Fruit fly (Drosophila melanogaster): Measurements from ENCODE around the gene pelo.

Gene pelo

DNA sequence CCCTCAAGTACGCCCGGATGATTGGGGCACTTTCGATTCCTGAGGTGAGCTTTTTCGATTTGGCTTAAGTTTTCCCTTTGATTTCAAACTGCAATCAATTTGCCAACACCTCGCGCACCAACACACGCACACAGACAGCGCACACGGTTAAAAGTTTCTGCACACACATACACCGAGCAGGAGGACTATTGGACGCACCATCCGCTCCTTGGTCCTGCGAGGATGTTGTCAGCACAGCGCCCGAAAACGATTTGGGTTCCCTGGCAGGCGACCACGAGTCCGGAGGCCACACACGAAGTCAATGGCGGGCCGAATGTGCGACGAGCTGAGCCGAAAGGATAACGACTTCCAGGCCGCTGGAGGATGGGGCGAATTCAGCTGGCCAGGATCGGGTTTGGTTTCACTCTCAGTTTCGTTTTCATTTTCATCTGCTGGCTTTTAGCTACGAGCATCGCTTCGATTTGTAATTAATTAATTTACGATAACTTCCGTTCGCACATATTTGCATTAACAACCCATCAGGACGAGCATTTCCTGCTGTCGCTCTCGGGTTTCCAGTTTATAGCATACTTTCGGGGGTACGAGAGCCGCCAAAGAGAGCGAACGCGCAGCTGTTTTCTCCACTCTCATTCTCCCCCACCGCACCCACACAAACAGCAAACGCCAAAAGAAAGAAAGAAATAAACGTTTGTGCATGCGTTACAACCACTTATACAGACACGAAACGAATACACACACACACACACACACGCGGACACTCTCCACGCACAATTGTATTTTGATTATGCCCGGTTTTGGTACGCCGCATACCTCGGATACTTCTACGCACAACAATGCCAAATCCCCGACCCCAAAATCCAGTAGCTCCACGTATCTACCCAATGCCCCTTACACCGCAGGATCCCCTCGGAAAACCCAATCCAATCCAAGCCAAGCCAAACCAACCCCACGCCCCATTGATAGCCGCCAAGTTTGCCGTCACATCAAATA lies 45.9 kb downstream of the pelo start, which contains the start of gene Nckx30C:
Gene Nckx30C (minus strand): TSS at position 260 of the 990 bp plus-strand sequence.
- TF ChIP-seq Smox (GFP tag; optimal IDR thresholded peaks at IDR 0.05) (no peak), dac (GFP tag; optimal IDR thresholded peaks at IDR 0.05) (peak; percentile 34), fd85E (GFP tag; optimal IDR thresholded peaks at IDR 0.05) (no peak), CG8319 (GFP tag; optimal IDR thresholded peaks at IDR 0.05) (no peak), Sox14 (GFP tag; optimal IDR thresholded peaks at IDR 0.05) (no peak), Hr38 (GFP tag; optimal IDR thresholded peaks at IDR 0.05) (no peak)

DNA sequence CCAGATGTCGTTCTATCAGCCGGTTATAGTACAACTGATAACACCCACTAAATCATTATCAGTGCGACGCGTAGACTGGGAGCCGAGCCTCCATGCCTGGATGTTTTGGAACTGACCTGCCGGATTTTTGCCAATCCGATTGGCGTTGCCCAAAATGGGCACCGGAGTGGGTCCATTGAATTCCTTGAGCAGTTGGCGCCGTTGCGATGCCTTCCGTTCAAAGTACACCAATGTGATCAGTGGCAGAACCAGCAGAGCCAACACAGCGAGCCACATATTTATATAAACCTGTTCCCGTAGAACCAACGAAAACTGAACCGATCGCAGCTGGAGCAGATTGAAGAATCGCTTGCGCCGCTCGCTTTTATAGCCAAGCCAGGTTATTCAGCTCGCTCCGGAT lies 49.1 kb downstream of the pelo start, which contains the start of gene Cyp4e3:
Gene Cyp4e3 (minus strand): TSS at position 327 of the 400 bp plus-strand sequence.
- TF ChIP-seq CG1621 (tag; optimal IDR thresholded peaks at IDR 0.05), result no peak
- peak; percentile 38 for TF ChIP-seq svp (GFP tag)
- TF ChIP-seq Blimp-1 (GFP tag; optimal IDR thresholded peaks at IDR 0.05), result no peak

DNA sequence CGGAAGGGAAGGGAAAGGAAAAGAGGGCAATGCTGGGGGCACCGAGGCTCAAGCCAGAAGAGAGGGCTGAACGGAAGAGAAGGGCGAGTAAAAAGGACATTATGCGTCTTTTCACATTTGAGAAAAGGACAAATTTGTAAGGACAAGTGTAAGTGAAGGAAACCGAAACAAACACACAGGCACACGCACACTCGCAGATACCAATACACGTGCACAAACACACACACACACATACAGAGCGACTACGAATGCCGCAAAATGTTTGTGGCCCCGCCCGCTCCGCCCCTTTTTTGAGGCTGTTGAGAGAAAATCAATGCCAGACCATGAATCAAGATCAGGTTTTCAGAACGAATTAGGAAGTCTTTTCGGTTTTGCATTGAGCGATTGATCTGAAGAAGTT lies 52.7 kb downstream of the pelo start:
- no peak for TF ChIP-seq Hr4 (GFP tag; optimal IDR thresholded peaks at IDR 0.05)
- no peak for TF ChIP-seq Sox102F (GFP tag; optimal IDR thresholded peaks at IDR 0.05)
- TF ChIP-seq CG8632 (GFP tag; optimal IDR thresholded peaks at IDR 0.05), result no peak
- no peak for TF ChIP-seq CG8119 (GFP tag; IDR thresholded peaks at IDR 0.05)

DNA sequence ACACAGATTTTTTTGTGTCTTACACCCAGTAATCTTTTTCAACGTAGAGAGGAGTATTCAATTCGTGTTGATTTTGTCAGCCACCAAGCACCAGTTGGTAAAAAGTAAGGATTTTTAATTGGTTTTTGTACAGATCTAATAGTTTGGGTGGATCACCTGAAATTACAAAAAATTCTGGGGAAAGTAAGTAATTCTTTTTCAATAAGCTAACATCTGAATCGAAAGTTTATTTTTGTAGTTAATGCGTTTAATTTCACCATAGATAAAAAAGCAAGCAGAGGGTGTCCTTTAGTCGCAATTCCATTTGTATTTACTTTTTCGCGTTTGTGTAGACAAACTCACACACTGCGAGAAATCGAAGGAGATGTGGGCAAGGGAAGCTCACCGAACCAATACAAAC lies 54.2 kb downstream of the pelo start:
- TF ChIP-seq spab (GFP tag; optimal IDR thresholded peaks at IDR 0.05) (no peak), dac (GFP tag; optimal IDR thresholded peaks at IDR 0.05) (no peak), CG3919 (GFP tag; optimal IDR thresholded peaks at IDR 0.05) (no peak), CG3032 (tag; optimal IDR thresholded peaks at IDR 0.05) (no peak), CG6792 (GFP tag; optimal IDR thresholded peaks at IDR 0.05) (no peak), OdsH (GFP tag; optimal IDR thresholded peaks at IDR 0.05) (no peak), salr (GFP tag; optimal IDR thresholded peaks at IDR 0.05) (no peak), cyc (GFP tag; optimal IDR thresholded peaks at IDR 0.05) (no peak), CG11902 (GFP tag; optimal IDR thresholded peaks at IDR 0.05) (no peak), acj6 (GFP tag; optimal IDR thresholded peaks at IDR 0.05) (no peak), ss (GFP tag; optimal IDR thresholded peaks at IDR 0.05) (peak in 1 of 2 experiments; percentile 19), CG4318 (GFP tag; optimal IDR thresholded peaks at IDR 0.05) (no peak), Sox15 (GFP tag; optimal IDR thresholded peaks at IDR 0.05) (no peak), CG34406 (GFP tag; optimal IDR thresholded peaks at IDR 0.05) (no peak), Met (GFP tag; optimal IDR thresholded peaks at IDR 0.05) (no peak), svp (GFP tag) (peak; percentile 62), Ets96B (tag; optimal IDR thresholded peaks at IDR 0.05) (peak; percentile 21), esn (GFP tag; optimal IDR thresholded peaks at IDR 0.05) (no peak), fkh (GFP tag; optimal IDR thresholded peaks at IDR 0.05) (no peak), net (GFP tag; optimal IDR thresholded peaks at IDR 0.05) (no peak), CG10669 (GFP tag; optimal IDR thresholded peaks at IDR 0.05) (peak; percentile 5), Eip78C (GFP tag) (peak; percentile 70), Blimp-1 (GFP tag; optimal IDR thresholded peaks at IDR 0.05) (no peak), Lpt (GFP tag; optimal IDR thresholded peaks at IDR 0.05) (no peak), CG7368 (GFP tag; optimal IDR thresholded peaks at IDR 0.05) (no peak), dsx (GFP tag; optimal IDR thresholded peaks at IDR 0.05; ENCODE audit: poor library complexity, severe bottlenecking) (no peak), Eip75B (GFP tag; optimal IDR thresholded peaks at IDR 0.05) (no peak), Sox14 (GFP tag; optimal IDR thresholded peaks at IDR 0.05) (no peak), CG31627 (GFP tag; optimal IDR thresholded peaks at IDR 0.05) (no peak), CG8632 (GFP tag; optimal IDR thresholded peaks at IDR 0.05) (no peak), CG32006 (GFP tag; optimal IDR thresholded peaks at IDR 0.05) (peak; percentile 34), Hr4 (GFP tag; optimal IDR thresholded peaks at IDR 0.05) (no peak), CG9139 (GFP tag; optimal IDR thresholded peaks at IDR 0.05) (no peak), CG15336 (GFP tag; IDR thresholded peaks at IDR 0.05) (no peak), CG10631 (GFP tag; optimal IDR thresholded peaks at IDR 0.05) (no peak), CG6808 (GFP tag; optimal IDR thresholded peaks at IDR 0.05) (no peak), Hr38 (GFP tag; optimal IDR thresholded peaks at IDR 0.05) (no peak)
